Worm (Caenorhabditis elegans): ENCODE results near the gene srd-43.

- no peak for TF ChIP-seq dmd-4 (tag; optimal IDR thresholded peaks at IDR 0.05; ENCODE audit: borderline replicate concordance)
- TF ChIP-seq ama-1 (optimal IDR thresholded peaks at IDR 0.05) = no peak
- no peak for TF ChIP-seq tbx-2 (tag; optimal IDR thresholded peaks at IDR 0.05)
- no peak for TF ChIP-seq hlh-15 (tag; optimal IDR thresholded peaks at IDR 0.05)
- TF ChIP-seq unc-3 (GFP tag; conservative IDR thresholded peaks at IDR 0.05) = no peak
- no peak for TF ChIP-seq unc-3 (tag; optimal IDR thresholded peaks at IDR 0.05)
- no peak for TF ChIP-seq odd-2 (tag; optimal IDR thresholded peaks at IDR 0.05)
- TF ChIP-seq unc-55 (GFP tag; optimal IDR thresholded peaks at IDR 0.05) = no peak
- TF ChIP-seq nfya-1 (tag; optimal IDR thresholded peaks at IDR 0.05) = no peak
Observed at ce11 chrX:13284091-13284490, 21.6 kb downstream of the srd-43 start, which contains the start of gene cyp-14A4.
